Fruit fly (Drosophila melanogaster): Measurements from ENCODE around the gene CG14154.

CG14154 gene

DNA sequence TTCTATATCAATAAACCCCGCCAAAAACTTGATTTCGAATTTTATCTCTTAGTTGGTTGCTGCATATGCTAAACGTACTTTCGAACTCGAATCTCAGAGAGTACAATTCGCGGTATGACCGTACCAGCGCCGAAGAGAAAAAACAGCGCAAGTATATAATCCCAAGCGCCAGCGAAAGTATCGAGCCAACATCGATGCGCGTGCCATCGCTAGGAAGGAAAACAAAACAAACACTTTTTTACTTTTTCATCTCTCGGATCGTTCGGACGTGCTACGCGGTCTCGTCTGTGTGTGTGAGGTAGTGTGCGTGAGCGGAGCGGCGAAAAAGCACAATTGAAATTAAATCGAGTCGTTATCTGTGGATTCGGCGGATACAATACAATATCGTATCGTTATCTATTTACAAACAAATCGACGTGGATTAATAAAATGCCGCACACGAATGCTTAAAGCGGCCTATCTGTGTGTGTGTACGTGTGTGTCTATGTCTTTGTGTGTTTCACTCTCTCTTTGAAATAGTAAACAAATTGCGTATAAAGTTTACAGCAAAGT, 22.9 kb downstream of the CG14154 start, which contains the start of gene simj:
Gene simj, plus strand, starts transcription at position 229 of the 552 bp plus-strand sequence.
- no peak for TF ChIP-seq Sin3A (optimal IDR thresholded peaks at IDR 0.05)
- TF ChIP-seq Myc (optimal IDR thresholded peaks at IDR 0.05), result no peak
- no peak for TF ChIP-seq h (optimal IDR thresholded peaks at IDR 0.05)
- TF ChIP-seq insv (optimal IDR thresholded peaks at IDR 0.05), result no peak
- TF ChIP-seq psq (optimal IDR thresholded peaks at IDR 0.05), result no peak
- TF ChIP-seq ttk (optimal IDR thresholded peaks at IDR 0.05), result no peak

DNA sequence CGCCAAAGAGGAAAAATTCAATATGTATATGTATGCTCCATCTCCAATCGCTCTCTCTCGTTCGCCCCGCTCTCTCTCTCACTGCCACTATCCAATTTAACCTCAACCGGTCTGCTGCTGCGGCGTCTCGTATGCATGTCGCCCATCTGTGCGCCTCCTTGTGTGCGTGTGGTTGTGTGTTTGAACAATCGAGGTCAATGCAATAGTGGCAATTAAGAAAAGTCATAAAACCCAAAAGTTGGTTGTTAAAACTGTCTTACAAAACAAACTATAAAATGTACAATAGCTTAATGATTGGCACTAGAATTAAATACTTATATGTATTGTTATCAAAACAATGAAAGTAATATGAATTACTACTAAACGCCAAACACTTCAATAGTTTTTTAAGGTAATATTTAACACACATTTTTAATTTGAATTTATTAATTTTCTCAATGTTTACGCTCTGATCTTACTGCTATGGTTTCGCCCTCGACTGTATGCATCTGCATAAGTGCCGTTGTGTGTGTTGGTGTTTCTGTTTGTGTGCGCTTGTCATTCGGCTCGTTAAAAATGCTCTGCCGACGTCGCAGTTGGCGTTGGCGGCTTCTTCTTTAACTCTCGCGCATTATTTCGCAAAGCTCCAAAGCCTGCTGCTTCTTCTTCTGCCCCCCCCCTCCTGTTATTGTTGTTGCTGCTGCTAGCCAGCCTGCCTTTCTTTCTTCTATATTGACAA, 23.9 kb downstream of the CG14154 start:
- TF ChIP-seq ttk (optimal IDR thresholded peaks at IDR 0.05) (no peak), h (optimal IDR thresholded peaks at IDR 0.05) (no peak), psq (optimal IDR thresholded peaks at IDR 0.05) (no peak), Sin3A (optimal IDR thresholded peaks at IDR 0.05) (no peak), insv (optimal IDR thresholded peaks at IDR 0.05) (no peak), Myc (optimal IDR thresholded peaks at IDR 0.05) (no peak)

DNA sequence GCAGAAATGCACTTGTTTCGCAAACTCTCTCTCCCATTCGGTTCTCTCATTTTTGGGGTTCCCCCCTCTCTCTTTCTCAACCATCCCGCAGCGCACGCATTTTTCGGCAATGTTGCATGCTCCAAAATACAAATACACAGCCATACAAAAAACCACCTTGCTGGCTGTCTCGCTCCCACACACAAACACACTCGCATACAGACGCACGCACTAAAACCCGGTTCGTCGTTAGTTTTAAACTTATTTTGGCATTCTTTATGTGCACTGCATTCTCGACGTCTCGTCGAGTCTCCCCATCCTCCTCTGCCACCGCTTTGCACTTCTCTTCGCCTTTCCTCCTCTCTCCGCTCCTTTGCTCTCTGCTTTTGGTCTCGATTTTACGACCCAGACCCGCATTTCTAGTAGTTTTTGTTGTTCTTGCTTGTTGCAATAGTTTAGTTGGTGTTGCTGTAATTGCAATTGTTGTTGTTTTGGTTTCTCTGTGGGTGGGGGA, 24.9 kb downstream of the CG14154 start:
- TF ChIP-seq psq (optimal IDR thresholded peaks at IDR 0.05) (no peak), Sin3A (optimal IDR thresholded peaks at IDR 0.05) (no peak), Myc (optimal IDR thresholded peaks at IDR 0.05) (no peak), insv (optimal IDR thresholded peaks at IDR 0.05) (no peak), h (optimal IDR thresholded peaks at IDR 0.05) (no peak), ttk (optimal IDR thresholded peaks at IDR 0.05) (no peak)

DNA sequence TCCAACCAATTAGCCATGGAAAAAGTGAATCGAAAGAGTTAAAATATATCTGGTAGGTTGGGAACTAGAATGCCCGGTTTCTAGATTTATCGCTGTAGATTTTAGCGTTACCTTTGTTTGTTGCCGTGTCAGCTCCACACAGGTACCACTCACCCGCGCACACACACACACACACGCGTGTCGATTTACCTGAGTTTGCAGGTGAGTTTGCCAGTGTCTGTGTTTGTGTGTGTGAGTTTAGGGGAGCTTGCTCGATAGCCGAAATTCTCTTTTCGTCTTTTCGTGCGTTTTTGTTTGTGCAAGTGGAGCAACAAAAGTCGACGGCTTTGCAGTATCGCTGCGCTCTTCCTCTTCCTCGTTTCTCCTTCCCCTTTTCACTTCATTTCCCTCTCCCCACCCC, 25.7 kb downstream of the CG14154 start:
- TF ChIP-seq ttk (optimal IDR thresholded peaks at IDR 0.05), result no peak
- no peak for TF ChIP-seq Sin3A (optimal IDR thresholded peaks at IDR 0.05)
- TF ChIP-seq h (optimal IDR thresholded peaks at IDR 0.05), result no peak
- TF ChIP-seq Myc (optimal IDR thresholded peaks at IDR 0.05), result no peak
- no peak for TF ChIP-seq psq (optimal IDR thresholded peaks at IDR 0.05)
- no peak for TF ChIP-seq insv (optimal IDR thresholded peaks at IDR 0.05)

DNA sequence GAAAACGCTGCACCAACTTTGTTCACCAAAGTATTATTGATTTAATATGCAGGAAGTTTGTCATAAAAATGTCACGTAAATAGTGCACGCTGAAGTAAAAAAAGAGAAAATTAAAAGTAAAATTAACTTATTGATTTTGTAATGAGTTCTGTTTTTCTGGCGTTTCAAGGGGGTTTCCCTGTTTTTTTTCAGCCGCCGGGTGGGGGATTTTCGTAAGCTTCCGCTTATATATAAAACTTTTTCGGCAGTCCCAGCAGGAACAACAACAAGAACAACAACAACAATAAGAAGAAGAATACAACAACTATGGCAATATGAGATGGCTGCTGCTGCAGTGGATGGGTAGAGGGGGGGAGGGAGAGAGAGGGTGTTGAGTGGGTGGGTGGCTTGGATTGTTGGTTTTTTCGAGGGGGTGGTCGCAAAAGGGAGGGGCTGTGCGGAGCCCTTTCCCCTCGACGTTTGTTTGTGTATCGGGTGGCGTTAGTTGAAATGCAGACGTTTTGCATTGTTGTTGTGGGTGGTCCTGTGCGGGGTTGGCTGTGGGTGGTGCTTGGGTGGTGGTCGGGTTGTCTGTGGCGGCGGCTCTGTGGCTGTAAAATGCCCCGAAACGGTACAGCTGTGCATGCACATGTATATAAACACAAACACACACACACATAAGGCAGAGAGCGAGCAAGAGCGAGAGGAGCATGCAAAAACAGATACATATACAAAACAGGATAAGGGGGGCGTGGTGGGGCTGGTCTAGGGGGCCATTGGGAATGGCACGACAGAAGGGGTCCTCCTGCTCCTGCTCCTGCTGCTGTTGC, 28.1 kb downstream of the CG14154 start:
- TF ChIP-seq ttk (optimal IDR thresholded peaks at IDR 0.05), result no peak
- no peak for TF ChIP-seq Myc (optimal IDR thresholded peaks at IDR 0.05)
- TF ChIP-seq insv (optimal IDR thresholded peaks at IDR 0.05), result no peak
- TF ChIP-seq h (optimal IDR thresholded peaks at IDR 0.05), result no peak
- no peak for TF ChIP-seq psq (optimal IDR thresholded peaks at IDR 0.05)
- TF ChIP-seq Sin3A (optimal IDR thresholded peaks at IDR 0.05), result no peak

DNA sequence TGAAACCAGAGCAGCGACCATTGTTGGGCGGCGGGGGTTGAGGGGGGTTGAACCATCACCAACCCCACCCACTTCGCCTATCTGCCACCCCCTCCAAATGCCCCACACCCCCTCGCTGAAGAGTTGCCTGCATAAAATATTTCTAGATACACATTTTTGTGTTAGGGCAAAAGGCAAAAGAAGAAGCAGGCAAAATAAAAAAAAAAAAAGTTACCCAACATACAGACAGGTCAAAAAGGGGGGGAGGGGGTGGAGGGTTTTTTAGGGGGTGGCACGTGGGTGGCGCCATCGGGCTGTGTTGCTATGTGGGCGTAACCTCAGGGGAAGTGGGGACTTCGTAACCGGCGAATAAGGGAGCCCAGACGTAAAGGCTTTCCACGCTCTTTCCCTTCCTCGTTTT, 30.9 kb downstream of the CG14154 start:
- TF ChIP-seq insv (optimal IDR thresholded peaks at IDR 0.05) (no peak), psq (optimal IDR thresholded peaks at IDR 0.05) (no peak), Sin3A (optimal IDR thresholded peaks at IDR 0.05) (no peak), h (optimal IDR thresholded peaks at IDR 0.05) (no peak), Myc (optimal IDR thresholded peaks at IDR 0.05) (no peak), ttk (optimal IDR thresholded peaks at IDR 0.05) (no peak)

DNA sequence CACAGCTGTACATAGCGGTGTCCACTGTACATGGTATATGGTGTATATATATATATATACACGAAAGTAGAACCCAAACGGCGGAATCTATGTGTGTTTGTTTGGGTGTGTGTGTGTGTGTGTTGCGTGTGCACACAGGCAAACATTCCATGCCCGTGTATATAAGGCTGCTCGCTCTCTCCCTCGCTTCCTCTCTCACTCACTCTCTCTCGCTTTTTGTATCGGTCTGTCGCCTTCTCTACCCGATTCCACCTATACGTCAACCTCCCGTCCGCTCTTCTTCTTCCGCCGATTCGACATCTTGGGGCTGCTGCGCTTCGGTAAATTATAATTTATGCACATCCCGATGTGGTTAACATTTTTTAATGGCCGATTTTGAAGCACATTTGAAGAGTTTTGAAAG, 32.5 kb downstream of the CG14154 start:
- TF ChIP-seq psq (optimal IDR thresholded peaks at IDR 0.05), result no peak
- no peak for TF ChIP-seq insv (optimal IDR thresholded peaks at IDR 0.05)
- TF ChIP-seq Sin3A (optimal IDR thresholded peaks at IDR 0.05), result no peak
- TF ChIP-seq h (optimal IDR thresholded peaks at IDR 0.05), result no peak
- no peak for TF ChIP-seq ttk (optimal IDR thresholded peaks at IDR 0.05)
- no peak for TF ChIP-seq Myc (optimal IDR thresholded peaks at IDR 0.05)

DNA sequence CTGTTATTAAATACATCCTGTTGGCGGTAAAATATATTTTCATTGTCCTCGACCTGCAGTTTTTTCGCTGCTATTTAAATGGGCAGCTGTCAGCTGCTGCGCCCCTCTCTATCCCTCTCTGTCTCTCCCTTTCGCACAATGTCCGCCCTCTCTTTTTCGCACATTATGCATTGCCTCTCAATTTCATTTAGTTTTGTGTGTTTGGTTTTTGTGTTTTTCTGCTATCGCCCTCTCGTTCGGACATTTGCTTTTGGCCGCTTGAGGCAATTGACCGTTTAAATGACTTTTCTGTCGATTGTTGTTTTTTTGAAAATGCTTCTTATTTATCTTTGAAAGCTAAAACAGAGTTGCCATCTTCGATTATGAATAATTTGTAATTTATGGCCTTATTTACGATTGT, 33.3 kb downstream of the CG14154 start:
- TF ChIP-seq psq (optimal IDR thresholded peaks at IDR 0.05) (no peak), insv (optimal IDR thresholded peaks at IDR 0.05) (no peak), h (optimal IDR thresholded peaks at IDR 0.05) (no peak), ttk (optimal IDR thresholded peaks at IDR 0.05) (no peak), Sin3A (optimal IDR thresholded peaks at IDR 0.05) (no peak)

DNA sequence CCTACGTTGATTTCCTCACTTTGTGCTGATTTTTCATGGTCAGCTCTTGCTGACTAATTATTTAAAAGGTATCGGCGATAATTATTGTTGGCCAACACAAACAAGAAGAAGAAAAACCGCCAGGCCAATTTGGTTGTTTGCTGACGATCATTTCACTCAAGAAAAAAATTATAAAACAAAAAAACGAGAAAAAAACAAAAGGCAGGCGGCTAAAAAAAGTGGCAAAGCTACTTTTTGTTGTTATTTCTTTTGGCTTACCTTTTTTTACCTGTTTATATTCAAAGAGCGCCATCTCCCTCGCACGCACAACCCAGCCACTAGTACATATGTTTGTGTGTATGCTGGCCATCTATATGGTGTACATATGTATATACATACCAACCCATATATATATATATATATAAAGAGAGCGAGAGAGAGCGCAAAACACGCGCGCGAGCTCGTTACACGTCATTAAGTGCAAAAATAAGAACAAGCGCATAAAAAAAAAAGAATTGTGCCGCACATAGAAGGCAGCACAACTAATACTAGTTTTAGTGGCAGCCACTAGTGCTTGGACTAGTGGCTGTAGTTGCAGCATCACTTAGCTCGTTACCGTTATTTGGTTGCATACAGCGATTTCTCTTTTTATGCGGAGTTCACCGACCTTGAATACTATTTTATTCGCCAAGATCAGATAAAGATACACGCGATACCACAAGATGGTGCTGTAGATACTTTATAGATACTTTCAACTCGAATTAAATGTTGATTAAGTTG, 34.1 kb downstream of the CG14154 start:
- TF ChIP-seq psq (optimal IDR thresholded peaks at IDR 0.05) (no peak), Myc (optimal IDR thresholded peaks at IDR 0.05) (no peak), h (optimal IDR thresholded peaks at IDR 0.05) (no peak), Sin3A (optimal IDR thresholded peaks at IDR 0.05) (no peak), insv (optimal IDR thresholded peaks at IDR 0.05) (no peak), ttk (optimal IDR thresholded peaks at IDR 0.05) (no peak)

DNA sequence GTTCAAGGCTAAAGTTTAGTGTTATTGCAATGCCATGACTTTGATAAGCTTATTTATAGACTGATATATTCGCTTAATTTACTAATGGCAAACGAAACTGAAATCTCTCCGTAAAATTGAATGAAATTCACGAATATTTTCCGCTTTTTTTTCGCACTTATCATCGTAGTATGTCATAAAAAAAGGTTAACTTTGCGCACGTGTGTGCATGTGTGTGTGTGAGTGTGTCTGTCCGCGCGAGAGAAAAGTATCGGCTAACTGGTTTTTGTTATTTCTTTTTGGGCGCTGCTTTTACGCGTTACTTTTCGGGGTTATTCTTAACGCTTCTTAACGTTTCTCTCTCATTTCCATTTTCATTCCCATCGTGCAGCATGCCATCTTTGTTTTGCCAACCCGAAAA, 36.1 kb downstream of the CG14154 start:
- no peak for TF ChIP-seq h (optimal IDR thresholded peaks at IDR 0.05)
- no peak for TF ChIP-seq Myc (optimal IDR thresholded peaks at IDR 0.05)
- no peak for TF ChIP-seq ttk (optimal IDR thresholded peaks at IDR 0.05)
- no peak for TF ChIP-seq Sin3A (optimal IDR thresholded peaks at IDR 0.05)
- TF ChIP-seq psq (optimal IDR thresholded peaks at IDR 0.05), result no peak
- TF ChIP-seq insv (optimal IDR thresholded peaks at IDR 0.05), result no peak

DNA sequence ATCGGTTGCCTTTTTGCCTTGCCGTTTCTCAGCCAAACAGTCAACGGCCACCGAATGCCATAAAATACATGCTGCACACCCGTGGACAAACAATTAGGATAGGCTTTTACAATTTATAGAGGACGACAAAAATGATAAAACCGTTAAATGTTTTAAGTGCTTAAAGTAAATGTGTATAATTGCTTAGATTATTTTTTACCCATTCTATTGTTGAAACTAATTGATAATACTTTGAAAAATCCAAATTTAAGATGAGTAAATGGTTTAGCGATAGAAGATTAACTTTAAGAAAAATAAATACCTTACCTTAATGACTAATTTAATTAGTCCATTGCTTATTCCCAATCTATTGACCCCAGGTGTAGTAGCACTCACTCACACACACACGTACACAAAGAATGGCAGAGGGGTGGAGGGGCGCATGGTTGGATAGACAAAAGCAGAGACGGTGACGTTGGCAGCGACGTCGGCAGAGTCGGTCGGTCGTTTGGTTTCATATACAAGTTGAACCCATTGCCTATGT, 36.9 kb downstream of the CG14154 start:
- no peak for TF ChIP-seq h (optimal IDR thresholded peaks at IDR 0.05)
- no peak for TF ChIP-seq Myc (optimal IDR thresholded peaks at IDR 0.05)
- no peak for TF ChIP-seq insv (optimal IDR thresholded peaks at IDR 0.05)
- TF ChIP-seq ttk (optimal IDR thresholded peaks at IDR 0.05), result no peak
- no peak for TF ChIP-seq Sin3A (optimal IDR thresholded peaks at IDR 0.05)
- TF ChIP-seq psq (optimal IDR thresholded peaks at IDR 0.05), result no peak
